Fruit fly (Drosophila melanogaster) whole organism, embryonic: ENCODE measurements around the gene MBD-like.
A peak's percentile ranks its signal among the peaks of the same experiment; 100 is the strongest.

Experiments
- Awh ChIP-seq: fragments of 200-800 bp; sonication (Bioruptor generic); IDR thresholded peaks from 2 replicates; pipeline ENCODE4, ENCODE4 v1.3.6; 2022; ENCODE audit warnings: missing biosample characterization, missing genetic modification characterization
- CG10209 ChIP-seq: fragments of 200-800 bp; sonication (Bioruptor generic); optimal IDR thresholded peaks from 3 replicates; lab custom pipeline; 2017; ENCODE audit warnings: missing biosample characterization, mild to moderate bottlenecking, missing genetic modification characterization, missing genetic modification reagents
- CG10565 ChIP-seq: fragments of 200-800 bp; sonication (Bioruptor generic); optimal IDR thresholded peaks from 3 replicates; lab custom pipeline; 2016; ENCODE audit warnings: missing biosample characterization, mild to moderate bottlenecking, missing genetic modification characterization
- CG11723 ChIP-seq: fragments of 200-800 bp; sonication (Bioruptor generic); optimal IDR thresholded peaks from 2 replicates; lab custom pipeline; 2017; ENCODE audit warnings: missing biosample characterization, mild to moderate bottlenecking, missing genetic modification characterization
- CG12391 ChIP-seq: fragments of 200-800 bp; sonication (Bioruptor generic); optimal IDR thresholded peaks from 3 replicates; lab custom pipeline; 2018; ENCODE audit warnings: missing biosample characterization, mild to moderate bottlenecking, missing genetic modification characterization, moderate library complexity
- CG13123 ChIP-seq: fragments of 200-800 bp; sonication (Bioruptor generic); optimal IDR thresholded peaks from 2 replicates; lab custom pipeline; 2016; ENCODE audit warnings: missing biosample characterization, missing genetic modification characterization
- CG13624 ChIP-seq: fragments of 200-800 bp; sonication (Bioruptor generic); optimal IDR thresholded peaks from 2 replicates; lab custom pipeline; 2016; ENCODE audit warnings: missing biosample characterization, missing genetic modification characterization
- CG15479 ChIP-seq: fragments of 200-800 bp; sonication (Bioruptor generic); optimal IDR thresholded peaks from 3 replicates; lab custom pipeline; 2019; ENCODE audit warnings: missing biosample characterization, mild to moderate bottlenecking, missing genetic modification characterization, moderate library complexity
- CG15601 ChIP-seq: fragments of 200-800 bp; sonication (Bioruptor generic); optimal IDR thresholded peaks from 3 replicates; lab custom pipeline; 2019; ENCODE audit warnings: missing biosample characterization, mild to moderate bottlenecking, missing genetic modification characterization, moderate library complexity
- CG1603 ChIP-seq: fragments of 200-800 bp; sonication (Bioruptor generic); optimal IDR thresholded peaks from 2 replicates; lab custom pipeline; 2019; ENCODE audit warnings: missing biosample characterization, mild to moderate bottlenecking, missing genetic modification characterization, moderate library complexity
- CG16813 ChIP-seq: fragments of 200-800 bp; sonication (Bioruptor generic); IDR thresholded peaks from 3 replicates; pipeline ENCODE4 v1.3.6; 2022; ENCODE audit warnings: missing biosample characterization, missing genetic modification characterization; ENCODE audit not compliant: partially characterized antibody
- CG2875 ChIP-seq: fragments of 200-800 bp; sonication (Bioruptor generic); optimal IDR thresholded peaks from 2 replicates; lab custom pipeline; 2017; ENCODE audit warnings: missing biosample characterization, mild to moderate bottlenecking, missing genetic modification characterization, missing genetic modification reagents
- CG3065 ChIP-seq: fragments of 200-800 bp; sonication (Bioruptor generic); optimal IDR thresholded peaks from 2 replicates; lab custom pipeline; 2016; ENCODE audit warnings: missing biosample characterization, missing genetic modification characterization
- CG31224 ChIP-seq: fragments of 200-800 bp; sonication (Bioruptor generic); IDR thresholded peaks from 2 replicates; pipeline ENCODE4 v1.3.6; 2022; ENCODE audit warnings: missing biosample characterization, missing genetic modification characterization
- CG3407 ChIP-seq: fragments of 200-800 bp; sonication (Bioruptor generic); optimal IDR thresholded peaks from 2 replicates; lab custom pipeline; 2018; ENCODE audit warnings: missing biosample characterization, mild to moderate bottlenecking, missing genetic modification characterization
- CG4617 ChIP-seq: fragments of 200-800 bp; sonication (Bioruptor generic); optimal IDR thresholded peaks from 3 replicates; lab custom pipeline; 2016; ENCODE audit warnings: missing biosample characterization, missing genetic modification characterization, borderline replicate concordance
- CG8089 ChIP-seq: fragments of 200-800 bp; sonication (Bioruptor generic); optimal IDR thresholded peaks from 3 replicates; lab custom pipeline; 2016; ENCODE audit warnings: missing biosample characterization, missing genetic modification characterization
- CG8944 ChIP-seq: fragments of 200-800 bp; sonication (Bioruptor generic); optimal IDR thresholded peaks from 3 replicates; lab custom pipeline; 2016; ENCODE audit warnings: missing biosample characterization, missing genetic modification characterization
- CG9817 ChIP-seq: fragments of 200-800 bp; sonication (Bioruptor generic); optimal IDR thresholded peaks from 2 replicates; lab custom pipeline; 2018; ENCODE audit warnings: missing biosample characterization, mild to moderate bottlenecking, missing genetic modification characterization, moderate library complexity
- CTCF ChIP-seq: fragments of 200-800 bp; sonication (Bioruptor generic); optimal IDR thresholded peaks from 2 replicates; lab custom pipeline; 2017; ENCODE audit warnings: missing biosample characterization, mild to moderate bottlenecking, missing genetic modification characterization, moderate library complexity
- Dp ChIP-seq: fragments of 200-800 bp; sonication (Bioruptor generic); optimal IDR thresholded peaks from 2 replicates; lab custom pipeline; 2018; ENCODE audit warnings: missing biosample characterization, mild to moderate bottlenecking, missing genetic modification characterization, moderate library complexity
- Fer1 ChIP-seq: fragments of 200-800 bp; sonication (Bioruptor generic); optimal IDR thresholded peaks from 2 replicates; lab custom pipeline; 2017; ENCODE audit warnings: missing biosample characterization, mild to moderate bottlenecking, missing genetic modification characterization
- Gsc ChIP-seq: fragments of 200-800 bp; sonication (Bioruptor generic); IDR thresholded peaks from 2 replicates; pipeline ENCODE4 v1.3.6; 2022; ENCODE audit warnings: missing biosample characterization, missing genetic modification characterization
- HHEX ChIP-seq: fragments of 200-800 bp; sonication (Bioruptor generic); optimal IDR thresholded peaks from 3 replicates; lab custom pipeline; 2017; ENCODE audit warnings: missing biosample characterization, mild to moderate bottlenecking, missing genetic modification characterization, missing genetic modification reagents
- Hey ChIP-seq: fragments of 200-800 bp; sonication (Bioruptor generic); optimal IDR thresholded peaks from 3 replicates; lab custom pipeline; 2018; ENCODE audit warnings: missing biosample characterization, mild to moderate bottlenecking, missing genetic modification characterization
- Hr3 ChIP-seq: fragments of 200-800 bp; sonication (Bioruptor generic); optimal IDR thresholded peaks from 3 replicates; lab custom pipeline; 2016; ENCODE audit warnings: missing biosample characterization, missing genetic modification characterization
- Lhr ChIP-seq: fragments of 200-800 bp; sonication (Bioruptor generic); optimal IDR thresholded peaks from 3 replicates; lab custom pipeline; 2017; ENCODE audit warnings: mild to moderate bottlenecking, missing biosample characterization, missing genetic modification reagents, missing genetic modification characterization
- Xrp1 ChIP-seq: fragments of 200-800 bp; sonication (Bioruptor generic); IDR thresholded peaks from 2 replicates; pipeline ENCODE4 v1.3.6; 2022; ENCODE audit warnings: missing biosample characterization, missing genetic modification characterization
- ara ChIP-seq: fragments of 200-800 bp; sonication (Bioruptor generic); IDR thresholded peaks from 2 replicates; pipeline ENCODE4 v1.3.6; 2022; ENCODE audit warnings: missing biosample characterization, missing genetic modification characterization
- chn ChIP-seq: fragments of 200-800 bp; sonication (Bioruptor generic); optimal IDR thresholded peaks from 2 replicates; lab custom pipeline; 2016; ENCODE audit warnings: missing biosample characterization, missing genetic modification characterization
- corto ChIP-seq: fragments of 200-800 bp; sonication (Bioruptor generic); optimal IDR thresholded peaks from 2 replicates; lab custom pipeline; 2016; ENCODE audit warnings: missing biosample characterization, mild to moderate bottlenecking, missing genetic modification characterization, moderate library complexity
- exex ChIP-seq: fragments of 200-800 bp; sonication (Bioruptor generic); optimal IDR thresholded peaks from 4 replicates; lab custom pipeline; 2018; ENCODE audit warnings: missing biosample characterization, mild to moderate bottlenecking, missing genetic modification characterization, moderate library complexity
- eyg ChIP-seq: fragments of 200-800 bp; sonication (Bioruptor generic); optimal IDR thresholded peaks from 3 replicates; lab custom pipeline; 2016; ENCODE audit warnings: missing biosample characterization, missing genetic modification characterization
- fd96Cb ChIP-seq: fragments of 200-800 bp; sonication (Bioruptor generic); optimal IDR thresholded peaks from 2 replicates; lab custom pipeline; 2018; ENCODE audit warnings: missing biosample characterization, mild to moderate bottlenecking, missing genetic modification characterization, moderate library complexity
- gem ChIP-seq: fragments of 200-800 bp; sonication (Bioruptor generic); optimal IDR thresholded peaks from 2 replicates; lab custom pipeline; 2019; ENCODE audit warnings: missing biosample characterization, mild to moderate bottlenecking, missing genetic modification characterization, moderate library complexity
- gsb ChIP-seq: fragments of 200-800 bp; sonication (Bioruptor generic); IDR thresholded peaks from 2 replicates; pipeline ENCODE4 v1.3.6; 2022; ENCODE audit warnings: missing biosample characterization, missing genetic modification characterization
- h ChIP-seq: fragments of >200 bp; optimal IDR thresholded peaks from 2 replicates; lab custom pipeline; 2017
- hbn ChIP-seq: fragments of 200-800 bp; sonication (Bioruptor generic); IDR thresholded peaks from 2 replicates; pipeline ENCODE4 v1.3.6; 2022; ENCODE audit warnings: missing biosample characterization, missing genetic modification characterization; ENCODE audit not compliant: partially characterized antibody
- lmd ChIP-seq: fragments of 200-800 bp; sonication (Bioruptor generic); IDR thresholded peaks from 2 replicates; pipeline ENCODE4 v1.3.6; 2022; ENCODE audit warnings: missing biosample characterization, missing genetic modification characterization
- mirr ChIP-seq: fragments of 200-800 bp; sonication (Bioruptor generic); optimal IDR thresholded peaks from 3 replicates; lab custom pipeline; 2018; ENCODE audit warnings: missing biosample characterization, mild to moderate bottlenecking, missing genetic modification characterization
- odd ChIP-seq: fragments of 200-800 bp; sonication (Bioruptor generic); optimal IDR thresholded peaks from 2 replicates; lab custom pipeline; 2017; ENCODE audit warnings: missing biosample characterization, mild to moderate bottlenecking, missing genetic modification characterization
- phol ChIP-seq: fragments of 200-800 bp; sonication (Bioruptor generic); optimal IDR thresholded peaks from 3 replicates; lab custom pipeline; 2018; ENCODE audit warnings: missing biosample characterization, mild to moderate bottlenecking, missing genetic modification characterization, moderate library complexity
- rib ChIP-seq: fragments of 200-800 bp; sonication (Bioruptor generic); IDR thresholded peaks from 2 replicates; pipeline ENCODE4 v1.3.6; 2022; ENCODE audit warnings: missing biosample characterization, missing genetic modification characterization
- scrt ChIP-seq: fragments of 200-800 bp; sonication (Bioruptor generic); optimal IDR thresholded peaks from 2 replicates; lab custom pipeline; 2018; ENCODE audit warnings: missing biosample characterization, mild to moderate bottlenecking, missing genetic modification characterization, moderate library complexity
- slbo ChIP-seq: fragments of 200-800 bp; sonication (Bioruptor generic); IDR thresholded peaks from 2 replicates; pipeline ENCODE4 v1.3.6; 2022; ENCODE audit warnings: missing biosample characterization, missing genetic modification characterization
- stwl ChIP-seq: fragments of 200-800 bp; sonication (Bioruptor generic); optimal IDR thresholded peaks from 3 replicates; lab custom pipeline; 2018; ENCODE audit warnings: missing biosample characterization, mild to moderate bottlenecking, missing genetic modification characterization, moderate library complexity
- unc-4 ChIP-seq: fragments of 200-800 bp; sonication (Bioruptor generic); IDR thresholded peaks from 2 replicates; pipeline ENCODE4 v1.3.6; 2022; ENCODE audit warnings: missing biosample characterization, missing genetic modification characterization; ENCODE audit not compliant: partially characterized antibody
- z ChIP-seq: fragments of 200-800 bp; sonication (Bioruptor generic); IDR thresholded peaks from 3 replicates; pipeline ENCODE4 v1.3.6; 2022; ENCODE audit warnings: missing biosample characterization, missing genetic modification characterization
- zen ChIP-seq: fragments of 200-800 bp; sonication (Bioruptor generic); optimal IDR thresholded peaks from 3 replicates; lab custom pipeline; 2018; ENCODE audit warnings: missing biosample characterization, mild to moderate bottlenecking, missing genetic modification characterization, moderate library complexity

Gene MBD-like

DNA sequence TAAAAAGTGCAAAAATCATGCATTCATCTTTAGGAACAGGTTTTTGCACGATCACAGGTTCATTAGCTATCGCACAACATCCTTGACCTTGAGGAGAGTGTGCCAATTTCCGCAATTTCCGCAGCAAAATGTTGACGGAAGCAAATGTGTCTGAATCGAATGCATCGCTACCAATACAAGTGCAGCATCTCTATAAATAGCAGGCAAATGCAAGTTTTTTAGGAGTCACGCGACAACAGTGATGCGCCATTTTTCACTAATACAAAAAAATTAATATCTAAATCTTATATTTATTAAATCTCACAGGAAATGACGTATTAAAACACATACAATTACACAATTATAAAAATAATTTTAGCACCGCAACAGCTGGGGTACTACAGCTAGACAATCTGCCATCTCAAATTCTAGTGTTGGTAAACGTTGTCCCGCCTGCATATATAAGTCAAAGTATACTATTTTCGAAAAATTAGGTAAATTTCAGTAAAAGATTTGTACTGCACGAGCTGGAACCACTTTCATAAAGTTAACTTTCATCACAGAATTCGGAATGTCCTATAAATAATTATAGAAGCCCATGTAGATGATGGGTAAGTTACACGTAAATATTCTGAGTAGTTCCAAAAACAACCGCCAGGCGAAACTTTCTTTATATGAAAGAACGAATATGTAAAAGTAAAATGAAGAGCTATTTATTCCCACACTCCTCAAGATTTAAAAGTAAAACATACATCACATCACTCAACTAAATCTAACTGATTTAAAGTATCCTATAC, 14.4 kb downstream of the MBD-like start, which contains the start of gene CG9399 (continued):
- peak; percentile 98 for TF ChIP-seq Hr3 (GFP tag; lab: Kevin White, UChicago)
- peak; percentile 94 for TF ChIP-seq corto (GFP tag; lab: Kevin White, UChicago)
- peak; percentile 98 for TF ChIP-seq Awh (GFP tag; lab: Robert Waterston, UW)
- TF ChIP-seq CG31224 (GFP tag; lab: Robert Waterston, UW) = peak; percentile 91
- peak; percentile 95 for TF ChIP-seq HHEX
- TF ChIP-seq chn (GFP tag; lab: Kevin White, UChicago) = peak; percentile 97
- TF ChIP-seq z = peak; percentile 73
- peak; percentile 70 for TF ChIP-seq CG15479 (GFP tag; lab: Kevin White, UChicago)
- peak; percentile 76 for TF ChIP-seq eyg (GFP tag; lab: Kevin White, UChicago)
- peak; percentile 88 for TF ChIP-seq CG8089 (GFP tag; lab: Kevin White, UChicago)
- peak; percentile 75 for TF ChIP-seq Hey (tag; lab: Kevin White, UChicago)
- TF ChIP-seq gem = peak; percentile 99
- peak; percentile 83 for TF ChIP-seq CG1603 (tag; lab: Kevin White, UChicago)
- peak; percentile 96 for TF ChIP-seq CG15601 (tag; lab: Kevin White, UChicago)
- TF ChIP-seq CG10209 = peak; percentile 98
- TF ChIP-seq ara (GFP tag; lab: Robert Waterston, UW) = peak; percentile 98
- TF ChIP-seq CTCF = peak; percentile 97
- peak; percentile 99 for TF ChIP-seq Xrp1 (GFP tag; lab: Robert Waterston, UW)
- peak; percentile 93 for TF ChIP-seq Gsc
- TF ChIP-seq Fer1 (GFP tag; lab: Kevin White, UChicago) = peak; percentile 94
- peak; percentile 89 for TF ChIP-seq scrt (GFP tag; lab: Kevin White, UChicago)
- peak; percentile 96 for TF ChIP-seq CG2875
- peak; percentile 99 for TF ChIP-seq slbo (GFP tag; lab: Robert Waterston, UW)
- TF ChIP-seq phol (tag; lab: Kevin White, UChicago) = peak; percentile 97
- TF ChIP-seq CG12391 (tag; lab: Kevin White, UChicago) = peak; percentile 99
- no peak for TF ChIP-seq hbn
- TF ChIP-seq CG13123 (GFP tag; lab: Kevin White, UChicago) = peak; percentile 95
- peak; percentile 96 for TF ChIP-seq fd96Cb
- peak; percentile 92 for TF ChIP-seq CG8944 (GFP tag; lab: Kevin White, UChicago)
- TF ChIP-seq CG3065 (GFP tag; lab: Kevin White, UChicago) = peak; percentile 94
- TF ChIP-seq rib (GFP tag; lab: Robert Waterston, UW) = peak; percentile 88
- TF ChIP-seq lmd (GFP tag; lab: Robert Waterston, UW) = peak; percentile 97
- peak; percentile 81 for TF ChIP-seq CG10565
- peak; percentile 94 for TF ChIP-seq gsb (GFP tag; lab: Robert Waterston, UW)
- peak; percentile 83 for TF ChIP-seq CG13624 (GFP tag; lab: Kevin White, UChicago)
- peak; percentile 79 for TF ChIP-seq mirr (GFP tag; lab: Kevin White, UChicago)
- TF ChIP-seq Dp (GFP tag; lab: Kevin White, UChicago) = peak; percentile 42
- peak; percentile 95 for TF ChIP-seq zen
- peak; percentile 97 for TF ChIP-seq CG3407 (GFP tag; lab: Kevin White, UChicago)
- TF ChIP-seq unc-4 (GFP tag; lab: Robert Waterston, UW) = no peak
- peak; percentile 96 for TF ChIP-seq Lhr (GFP tag; lab: Kevin White, UChicago)
- peak; percentile 95 for TF ChIP-seq CG11723 (GFP tag; lab: Kevin White, UChicago)
- TF ChIP-seq stwl (tag; lab: Kevin White, UChicago) = peak; percentile 83
- TF ChIP-seq h (lab: Kevin White, UChicago) = no peak
- peak; percentile 94 for TF ChIP-seq odd (GFP tag; lab: Kevin White, UChicago)
- peak; percentile 94 for TF ChIP-seq CG9817 (tag; lab: Kevin White, UChicago)
- TF ChIP-seq CG16813 (GFP tag; lab: Robert Waterston, UW) = peak; percentile 52; the same call in 2 of the 3 replicates
- peak; percentile 97 for TF ChIP-seq CG4617 (GFP tag; lab: Kevin White, UChicago)
- peak; percentile 74 for TF ChIP-seq exex (tag; lab: Kevin White, UChicago)
